Worm (Caenorhabditis elegans): Measurements from ENCODE around the gene snpn-1.
"Not testable (repeated sequence)": the region's sequence is repeated elsewhere in the genome, so short reads cannot be mapped to it uniquely, and the experiment has no call there.

The snpn-1 gene

ce11 chrIV:5068541-5068940, 22.3 kb downstream of the snpn-1 start, which contains the start of the genes R13H9.6 and rmd-6:
TSS of gene R13H9.6 (minus strand) at chrIV:5068641.
TSS of gene rmd-6 (plus strand) at chrIV:5068845.
- not testable (repeated sequence) for TF ChIP-seq mml-1, nhr-11, nhr-77 (tag; optimal IDR thresholded peaks at IDR 0.05)

- TF ChIP-seq ztf-11, nhr-23, nhr-76 (tag; optimal IDR thresholded peaks at IDR 0.05): not testable (repeated sequence)
Measured at ce11 chrIV:5066887-5067286, 24.0 kb downstream of the snpn-1 start, which contains the start of gene ttbk-2.2. TSS of gene ttbk-2.2 (minus strand) at chrIV:5066987.

- not testable (repeated sequence) for TF ChIP-seq ZK546.5, nhr-77, nhr-76 (tag; optimal IDR thresholded peaks at IDR 0.05)
Measured at ce11 chrIV:5064961-5065360, 25.9 kb downstream of the snpn-1 start, which contains the start of gene msp-53. TSS of gene msp-53 (minus strand) at chrIV:5065061.

- TF ChIP-seq nhr-25 (tag; optimal IDR thresholded peaks at IDR 0.05) (peak; percentile 40), snpc-4 (tag; optimal IDR thresholded peaks at IDR 0.05) (peak; percentile 95), ama-1 (optimal IDR thresholded peaks at IDR 0.05) (peak; percentile 22), nfya-1 (tag; optimal IDR thresholded peaks at IDR 0.05; ENCODE audit: insufficient read depth) (peak; percentile 24), nhr-28 (tag; optimal IDR thresholded peaks at IDR 0.05) (no peak), nhr-23 (tag; optimal IDR thresholded peaks at IDR 0.05) (peak; percentile 32)
Measured at ce11 chrIV:5063297-5063696, 27.5 kb downstream of the snpn-1 start.

- not testable (repeated sequence) for TF ChIP-seq ztf-11, skn-1, elt-1 (tag; optimal IDR thresholded peaks at IDR 0.05)
Measured at ce11 chrIV:5062278-5062677, 28.6 kb downstream of the snpn-1 start, which contains the start of gene msp-57. TSS of gene msp-57 (plus strand) at chrIV:5062578.

- TF ChIP-seq nhr-67 (tag; optimal IDR thresholded peaks at IDR 0.05) (no peak), hmg-11 (tag; optimal IDR thresholded peaks at IDR 0.05) (no peak), elt-2 (tag; optimal IDR thresholded peaks at IDR 0.05) (no peak), elt-1 (tag; optimal IDR thresholded peaks at IDR 0.05) (no peak), snpc-4 (tag; optimal IDR thresholded peaks at IDR 0.05) (no peak), ceh-28 (tag; optimal IDR thresholded peaks at IDR 0.05) (no peak), ZK546.5 (tag; optimal IDR thresholded peaks at IDR 0.05) (no peak), unc-39 (tag; optimal IDR thresholded peaks at IDR 0.05) (no peak), nhr-12 (tag; optimal IDR thresholded peaks at IDR 0.05) (no peak), ztf-11 (tag; optimal IDR thresholded peaks at IDR 0.05) (no peak), nhr-11 (tag; optimal IDR thresholded peaks at IDR 0.05) (no peak)
Measured at ce11 chrIV:5060984-5061383, 29.9 kb downstream of the snpn-1 start, which contains the start of gene C09B9.7. TSS of gene C09B9.7 (minus strand) at chrIV:5061084.

DNA sequence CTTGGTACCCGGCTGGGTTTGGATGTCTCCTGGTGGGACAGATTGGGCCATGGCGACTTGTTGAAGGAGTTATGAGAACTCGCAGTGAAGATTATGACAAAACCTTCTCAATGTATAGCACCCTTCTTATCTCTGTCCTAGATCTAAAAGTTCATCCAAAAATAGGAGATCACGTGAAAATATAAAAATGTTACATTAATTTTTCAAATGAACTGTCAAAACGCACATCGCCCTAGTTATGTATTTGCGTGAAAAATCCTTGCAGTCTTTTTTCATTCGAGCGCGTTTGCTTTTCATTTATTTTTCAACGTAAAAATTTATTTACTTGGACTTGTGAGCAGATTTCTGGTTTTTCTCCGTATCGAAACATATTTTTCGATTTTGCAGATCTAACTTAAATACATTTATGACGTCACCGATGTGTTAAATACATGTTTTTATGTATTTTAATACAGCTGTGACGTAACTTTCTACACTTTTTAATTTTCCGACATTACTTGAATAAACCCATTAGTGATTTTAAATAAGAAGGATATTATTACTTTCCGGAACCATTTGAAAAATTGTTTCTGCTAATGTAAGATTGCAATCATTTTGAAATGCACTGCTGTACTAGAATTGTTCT, 34.8 kb downstream of the snpn-1 start, which contains the start of gene msp-55:
msp-55 (minus strand) TSS at position 51 of the 625 bp plus-strand sequence.
- TF ChIP-seq ama-1 (optimal IDR thresholded peaks at IDR 0.05) (no peak), fos-1 (tag; optimal IDR thresholded peaks at IDR 0.05) (no peak), mdl-1 (tag; optimal IDR thresholded peaks at IDR 0.05) (no peak), lin-15B (tag; optimal IDR thresholded peaks at IDR 0.05) (no peak), skn-1 (tag; optimal IDR thresholded peaks at IDR 0.05) (no peak), ceh-9 (tag; optimal IDR thresholded peaks at IDR 0.05) (no peak)

ce11 chrIV:5054297-5054696, 36.5 kb downstream of the snpn-1 start:
- TF ChIP-seq pqm-1 (tag; optimal IDR thresholded peaks at IDR 0.05) (no peak), ztf-11 (tag; optimal IDR thresholded peaks at IDR 0.05) (no peak), ceh-16 (tag; optimal IDR thresholded peaks at IDR 0.05) (no peak), ceh-82 (tag; optimal IDR thresholded peaks at IDR 0.05) (no peak), nhr-76 (tag; optimal IDR thresholded peaks at IDR 0.05) (no peak), nhr-67 (tag; optimal IDR thresholded peaks at IDR 0.05) (no peak), ceh-28 (tag; optimal IDR thresholded peaks at IDR 0.05) (no peak), lsy-12 (tag; optimal IDR thresholded peaks at IDR 0.05) (no peak), ZK546.5 (tag; optimal IDR thresholded peaks at IDR 0.05) (no peak), mdl-1 (tag; optimal IDR thresholded peaks at IDR 0.05) (no peak), hmg-11 (tag; optimal IDR thresholded peaks at IDR 0.05) (no peak), nhr-237 (tag; optimal IDR thresholded peaks at IDR 0.05) (no peak), skn-1 (tag; optimal IDR thresholded peaks at IDR 0.05) (no peak), nhr-28 (tag; optimal IDR thresholded peaks at IDR 0.05) (no peak), ceh-9 (tag; optimal IDR thresholded peaks at IDR 0.05) (no peak)
